Worm (Caenorhabditis elegans): ENCODE data around the gene hsp-3.

ce11 chrX:6088718-6089117 lies 3.2 kb downstream of the hsp-3 start:
- no peak for TF ChIP-seq T22C8.4 (GFP tag; IDR thresholded peaks at IDR 0.05)
- TF ChIP-seq med-1 (GFP tag; optimal IDR thresholded peaks at IDR 0.05; ENCODE audit: insufficient read depth), result no peak
- no peak for TF ChIP-seq flt-1 (GFP tag; IDR thresholded peaks at IDR 0.05)
- TF ChIP-seq klf-2 (GFP tag; conservative IDR thresholded peaks at IDR 0.05), result no peak
- no peak for TF ChIP-seq ztf-29 (GFP tag; IDR thresholded peaks at IDR 0.05)
- TF ChIP-seq tab-1 (GFP tag; IDR thresholded peaks at IDR 0.05), result no peak
- TF ChIP-seq cog-1 (tag; optimal IDR thresholded peaks at IDR 0.05), result no peak

All from whole organism, midembryonic.